Worm (Caenorhabditis elegans): ENCODE results near the gene T27E4.7.

ce11 chrV:9085845-9086244 is 9.7 kb upstream of the T27E4.7 start:
- TF ChIP-seq F13H6.1 (tag; optimal IDR thresholded peaks at IDR 0.05) (no peak), hlh-15 (tag; optimal IDR thresholded peaks at IDR 0.05) (no peak), lim-6 (tag; optimal IDR thresholded peaks at IDR 0.05) (no peak), pha-4 (tag; optimal IDR thresholded peaks at IDR 0.05) (no peak), nfya-1 (tag; optimal IDR thresholded peaks at IDR 0.05) (no peak)

All from whole organism, late embryonic.